Fruit fly (Drosophila melanogaster) whole organism, embryonic: ENCODE data around the gene Lerp.

Source experiments
- B-H1 ChIP-seq: fragments of 200-800 bp; sonication (Bioruptor generic); IDR thresholded peaks from 3 replicates; pipeline ENCODE4 v1.3.6; 2022; ENCODE audit warnings: missing biosample characterization, missing genetic modification characterization
- CG10147 ChIP-seq: fragments of 200-800 bp; sonication (Bioruptor generic); optimal IDR thresholded peaks from 2 replicates; lab custom pipeline; 2019; ENCODE audit warnings: missing biosample characterization, mild to moderate bottlenecking, missing genetic modification characterization, moderate library complexity
- CG10209 ChIP-seq: fragments of 200-800 bp; sonication (Bioruptor generic); optimal IDR thresholded peaks from 3 replicates; lab custom pipeline; 2017; ENCODE audit warnings: missing biosample characterization, mild to moderate bottlenecking, missing genetic modification characterization, missing genetic modification reagents
- CG10959 ChIP-seq: fragments of 200-800 bp; sonication (Bioruptor generic); IDR thresholded peaks from 2 replicates; pipeline ENCODE4 v1.3.6; 2022; ENCODE audit warnings: missing biosample characterization, missing genetic modification characterization
- CG12155 ChIP-seq: fragments of 200-800 bp; sonication (Bioruptor generic); optimal IDR thresholded peaks from 3 replicates; lab custom pipeline; 2016; ENCODE audit warnings: missing biosample characterization, missing genetic modification characterization
- CG14050 ChIP-seq: fragments of 200-800 bp; sonication (Bioruptor generic); IDR thresholded peaks from 3 replicates; pipeline ENCODE4 v1.3.6; 2022; ENCODE audit warnings: missing biosample characterization, missing genetic modification characterization
- CG15269 ChIP-seq: fragments of 200-800 bp; sonication (Bioruptor generic); optimal IDR thresholded peaks from 2 replicates; lab custom pipeline; 2018; ENCODE audit warnings: missing biosample characterization, mild to moderate bottlenecking, missing genetic modification characterization, moderate library complexity
- CG15479 ChIP-seq: fragments of 200-800 bp; sonication (Bioruptor generic); optimal IDR thresholded peaks from 3 replicates; lab custom pipeline; 2019; ENCODE audit warnings: missing biosample characterization, mild to moderate bottlenecking, missing genetic modification characterization, moderate library complexity
- CG15514 ChIP-seq: fragments of 200-800 bp; sonication (Bioruptor generic); optimal IDR thresholded peaks from 3 replicates; lab custom pipeline; 2017; ENCODE audit warnings: missing biosample characterization, missing genetic modification characterization, mild to moderate bottlenecking, moderate library complexity, missing genetic modification reagents
- CG16779 ChIP-seq: fragments of 200-800 bp; sonication (Bioruptor generic); IDR thresholded peaks from 2 replicates; pipeline ENCODE4 v1.3.6; 2022; ENCODE audit warnings: missing biosample characterization, missing genetic modification characterization
- CG16813 ChIP-seq: fragments of 200-800 bp; sonication (Bioruptor generic); IDR thresholded peaks from 3 replicates; pipeline ENCODE4 v1.3.6; 2022; ENCODE audit warnings: missing biosample characterization, missing genetic modification characterization; ENCODE audit not compliant: partially characterized antibody
- CG17802 ChIP-seq: fragments of 200-800 bp; sonication (Bioruptor generic); optimal IDR thresholded peaks from 2 replicates; lab custom pipeline; 2018; ENCODE audit warnings: missing biosample characterization, mild to moderate bottlenecking, missing genetic modification characterization, moderate library complexity
- CG18476 ChIP-seq: fragments of 200-800 bp; sonication (Bioruptor generic); optimal IDR thresholded peaks from 2 replicates; lab custom pipeline; 2016; ENCODE audit warnings: missing biosample characterization, mild to moderate bottlenecking, missing genetic modification characterization
- CG2712 ChIP-seq: fragments of 200-800 bp; optimal IDR thresholded peaks from 3 replicates; lab custom pipeline; 2019; ENCODE audit warnings: missing biosample characterization, mild to moderate bottlenecking, missing genetic modification characterization, moderate library complexity
- CG32532 ChIP-seq: fragments of 200-800 bp; sonication (Bioruptor generic); IDR thresholded peaks from 2 replicates; pipeline ENCODE4 v1.3.6; 2022; ENCODE audit warnings: missing biosample characterization, missing genetic modification characterization
- CG3281 ChIP-seq: fragments of 200-800 bp; sonication (Bioruptor generic); optimal IDR thresholded peaks from 3 replicates; lab custom pipeline; 2017; ENCODE audit warnings: missing biosample characterization, mild to moderate bottlenecking, missing genetic modification characterization
- CG3407 ChIP-seq: fragments of 200-800 bp; sonication (Bioruptor generic); optimal IDR thresholded peaks from 2 replicates; lab custom pipeline; 2018; ENCODE audit warnings: missing biosample characterization, mild to moderate bottlenecking, missing genetic modification characterization
- CG43689 ChIP-seq: fragments of 200-800 bp; sonication (Bioruptor generic); IDR thresholded peaks from 2 replicates; pipeline ENCODE4 v1.3.6; 2022; ENCODE audit warnings: missing biosample characterization, missing genetic modification characterization
- CG5180 ChIP-seq: fragments of 200-800 bp; sonication (Bioruptor generic); optimal IDR thresholded peaks from 3 replicates; lab custom pipeline; 2017; ENCODE audit warnings: missing biosample characterization, missing genetic modification characterization, mild to moderate bottlenecking, moderate library complexity, missing genetic modification reagents
- CG5953 ChIP-seq: fragments of 200-800 bp; sonication (Bioruptor generic); IDR thresholded peaks from 2 replicates; pipeline ENCODE4 v1.3.6; 2022; ENCODE audit warnings: missing biosample characterization, missing genetic modification characterization
- CG7786 ChIP-seq: fragments of 200-800 bp; sonication (Bioruptor generic); optimal IDR thresholded peaks from 2 replicates; lab custom pipeline; 2016; ENCODE audit warnings: missing biosample characterization, missing genetic modification characterization
- CG8359 ChIP-seq: fragments of 200-800 bp; sonication (Bioruptor generic); optimal IDR thresholded peaks from 2 replicates; lab custom pipeline; 2017; ENCODE audit warnings: missing biosample characterization, mild to moderate bottlenecking, missing genetic modification characterization, borderline replicate concordance
- CG8478 ChIP-seq: fragments of >200 bp; optimal IDR thresholded peaks from 2 replicates; lab custom pipeline; 2018
- D ChIP-seq, 2 experiments: fragments of 200-800 bp in 1 of 2; fragments of >200 bp in 1 of 2; sonication (Bioruptor generic) in 1 of 2; optimal IDR thresholded peaks; 2 replicates in 1 of 2; 3 replicates in 1 of 2; lab custom pipeline; 2017; ENCODE audit warnings: mild to moderate bottlenecking in 1 of 2, missing biosample characterization in 1 of 2, missing genetic modification characterization in 1 of 2, missing genetic modification reagents in 1 of 2
- E2f1 ChIP-seq: fragments of 200-800 bp; sonication (Bioruptor generic); IDR thresholded peaks from 2 replicates; pipeline ENCODE4 v1.3.6; 2022; ENCODE audit warnings: missing biosample characterization, missing genetic modification characterization
- HHEX ChIP-seq: fragments of 200-800 bp; sonication (Bioruptor generic); optimal IDR thresholded peaks from 3 replicates; lab custom pipeline; 2017; ENCODE audit warnings: missing biosample characterization, mild to moderate bottlenecking, missing genetic modification characterization, missing genetic modification reagents
- Hey ChIP-seq: fragments of 200-800 bp; sonication (Bioruptor generic); optimal IDR thresholded peaks from 3 replicates; lab custom pipeline; 2018; ENCODE audit warnings: missing biosample characterization, mild to moderate bottlenecking, missing genetic modification characterization
- HmgD ChIP-seq: fragments of 200-800 bp; sonication (Bioruptor generic); optimal IDR thresholded peaks from 3 replicates; lab custom pipeline; 2016; ENCODE audit warnings: missing biosample characterization, missing genetic modification characterization
- Hmx ChIP-seq: fragments of 200-800 bp; sonication (Bioruptor generic); optimal IDR thresholded peaks from 2 replicates; lab custom pipeline; 2016; ENCODE audit warnings: missing biosample characterization, missing genetic modification characterization
- Neu2 ChIP-seq: fragments of 200-800 bp; sonication (Bioruptor generic); optimal IDR thresholded peaks from 3 replicates; lab custom pipeline; 2016; ENCODE audit warnings: missing biosample characterization, missing genetic modification characterization, borderline replicate concordance
- Rx ChIP-seq: fragments of 200-800 bp; sonication (Bioruptor generic); IDR thresholded peaks from 2 replicates; pipeline ENCODE4 v1.3.6; 2022; ENCODE audit warnings: missing biosample characterization, missing genetic modification characterization
- Side ChIP-seq: fragments of 200-800 bp; sonication (Bioruptor generic); optimal IDR thresholded peaks from 2 replicates; lab custom pipeline; 2016; ENCODE audit warnings: missing biosample characterization, missing genetic modification characterization
- ash1 ChIP-seq: fragments of 200-800 bp; sonication (Bioruptor generic); optimal IDR thresholded peaks from 2 replicates; lab custom pipeline; 2018; ENCODE audit warnings: missing biosample characterization, mild to moderate bottlenecking, missing genetic modification characterization
- chm ChIP-seq: fragments of 200-800 bp; sonication (Bioruptor generic); IDR thresholded peaks from 2 replicates; pipeline ENCODE4 v1.3.6; 2022; ENCODE audit warnings: missing biosample characterization, missing genetic modification characterization
- ci ChIP-seq: fragments of 200-800 bp; sonication (Bioruptor generic); IDR thresholded peaks from 3 replicates; pipeline ENCODE4 v1.3.6; 2022; ENCODE audit warnings: missing biosample characterization, missing genetic modification characterization
- corto ChIP-seq: fragments of 200-800 bp; sonication (Bioruptor generic); optimal IDR thresholded peaks from 2 replicates; lab custom pipeline; 2016; ENCODE audit warnings: missing biosample characterization, mild to moderate bottlenecking, missing genetic modification characterization, moderate library complexity
- crol ChIP-seq: fragments of 200-800 bp; sonication (Bioruptor generic); IDR thresholded peaks from 2 replicates; pipeline ENCODE4 v1.3.6; 2022; ENCODE audit warnings: missing biosample characterization, missing genetic modification characterization
- eve ChIP-seq, 2 experiments: fragments of >200 bp; optimal IDR thresholded peaks; 2 replicates each; lab custom pipeline; 2017; ENCODE audit warnings: missing biosample characterization in 2 of 2, missing genetic modification characterization in 2 of 2
- eyg ChIP-seq: fragments of 200-800 bp; sonication (Bioruptor generic); optimal IDR thresholded peaks from 3 replicates; lab custom pipeline; 2016; ENCODE audit warnings: missing biosample characterization, missing genetic modification characterization
- hbn ChIP-seq: fragments of 200-800 bp; sonication (Bioruptor generic); IDR thresholded peaks from 2 replicates; pipeline ENCODE4 v1.3.6; 2022; ENCODE audit warnings: missing biosample characterization, missing genetic modification characterization; ENCODE audit not compliant: partially characterized antibody
- klu ChIP-seq: fragments of 200-800 bp; sonication (Bioruptor generic); IDR thresholded peaks from 2 replicates; pipeline ENCODE4 v1.3.6; 2022; ENCODE audit warnings: missing biosample characterization, missing genetic modification characterization
- nau ChIP-seq: fragments of 200-800 bp; sonication (Bioruptor generic); optimal IDR thresholded peaks from 3 replicates; lab custom pipeline; 2017; ENCODE audit warnings: missing biosample characterization, mild to moderate bottlenecking, missing genetic modification characterization, missing genetic modification reagents
- p53 ChIP-seq: fragments of 200-800 bp; sonication (Bioruptor generic); optimal IDR thresholded peaks from 2 replicates; lab custom pipeline; 2016; ENCODE audit warnings: missing biosample characterization, missing genetic modification characterization
- pita ChIP-seq: fragments of 200-800 bp; sonication (Bioruptor generic); optimal IDR thresholded peaks from 2 replicates; lab custom pipeline; 2017; ENCODE audit warnings: missing biosample characterization, mild to moderate bottlenecking, missing genetic modification characterization
- ranshi ChIP-seq: fragments of 200-800 bp; sonication (Bioruptor generic); IDR thresholded peaks from 2 replicates; pipeline ENCODE4 v1.3.6; 2022; ENCODE audit warnings: missing biosample characterization, missing genetic modification characterization
- sna ChIP-seq: fragments of 200-800 bp; sonication (Bioruptor generic); IDR thresholded peaks from 2 replicates; pipeline ENCODE4 v1.3.6; 2022; ENCODE audit warnings: missing biosample characterization, missing genetic modification characterization; ENCODE audit not compliant: partially characterized antibody
- tin ChIP-seq: fragments of 200-800 bp; sonication (Bioruptor generic); optimal IDR thresholded peaks from 3 replicates; lab custom pipeline; 2016; ENCODE audit warnings: missing biosample characterization, missing genetic modification characterization
- unpg ChIP-seq: fragments of 200-800 bp; sonication (Bioruptor generic); optimal IDR thresholded peaks from 3 replicates; lab custom pipeline; 2018; ENCODE audit warnings: missing biosample characterization, mild to moderate bottlenecking, missing genetic modification characterization, moderate library complexity

Lerp gene

DNA sequence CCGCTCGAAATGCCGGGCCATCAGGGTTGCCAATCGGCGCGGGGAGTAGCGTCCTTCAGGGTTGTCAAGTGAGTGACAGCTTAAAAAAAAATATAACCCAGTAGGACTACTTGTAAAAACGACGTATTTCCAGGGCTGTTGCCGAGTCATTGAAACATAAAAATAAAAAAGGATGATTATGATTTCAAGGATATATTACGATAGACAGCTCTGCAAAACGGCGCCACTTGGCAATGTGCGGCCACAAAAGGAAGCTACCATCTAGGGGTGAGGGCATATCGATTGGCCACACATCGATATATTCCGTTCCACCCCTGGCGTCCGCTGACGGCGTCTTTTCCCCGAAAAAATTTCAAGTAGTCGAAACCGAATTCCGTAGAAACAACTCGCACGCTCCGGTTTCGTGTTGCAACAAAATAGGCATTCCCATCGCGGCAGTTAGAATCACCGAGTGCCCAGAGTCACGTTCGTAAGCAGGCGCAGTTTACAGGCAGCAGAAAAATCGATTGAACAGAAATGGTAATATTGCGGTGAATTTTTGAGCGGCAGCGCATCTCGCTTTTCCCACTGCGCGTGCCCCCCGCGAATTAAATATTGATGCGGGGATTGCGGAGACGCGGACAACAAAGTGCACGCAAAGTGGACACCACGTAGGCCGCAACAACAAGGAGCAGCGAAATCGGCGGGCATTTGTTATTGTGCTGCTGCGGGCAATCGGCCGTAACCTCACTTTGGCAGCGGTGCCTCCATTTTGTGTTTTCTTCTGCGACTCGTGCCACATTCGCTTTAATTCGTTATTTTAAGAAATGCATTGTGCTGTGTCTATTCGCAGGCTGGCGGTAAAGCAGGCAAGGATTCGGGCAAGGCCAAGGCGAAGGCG is 3.9 kb upstream of the Lerp start, which contains the start of the genes ball and His2Av:
Gene ball, minus strand, starts transcription at position 231 of the 880 bp plus-strand sequence.
Gene His2Av, plus strand, starts transcription at position 353 of the 880 bp plus-strand sequence.
- TF ChIP-seq Neu2 (GFP tag; lab: Kevin White, UChicago) (peak; percentile 53), CG15479 (no peak), CG10209 (GFP tag; lab: Kevin White, UChicago) (peak; percentile 77), sna (GFP tag; lab: Robert Waterston, UW) (peak; percentile 92), CG8478 (lab: Kevin White, UChicago) (no peak), ash1 (peak; percentile 24), CG3407 (GFP tag; lab: Kevin White, UChicago) (peak; percentile 52), CG16813 (GFP tag; lab: Robert Waterston, UW) (peak; percentile 93), hbn (GFP tag; lab: Robert Waterston, UW) (peak; percentile 87), CG17802 (peak; percentile 57), CG7786 (GFP tag; lab: Kevin White, UChicago) (peak; percentile 89), CG12155 (GFP tag; lab: Kevin White, UChicago) (peak; percentile 80), ci (GFP tag; lab: Robert Waterston, UW) (peak; percentile 89), HHEX (GFP tag; lab: Kevin White, UChicago) (peak; percentile 64), Hey (tag; lab: Kevin White, UChicago) (peak; percentile 38), CG3281 (GFP tag; lab: Kevin White, UChicago) (peak; percentile 70), CG16779 (GFP tag; lab: Robert Waterston, UW) (no peak), Rx (GFP tag; lab: Robert Waterston, UW) (peak; percentile 70), D (optimal IDR thresholded peaks at IDR 0.05; lab: Kevin White, UChicago) (peak; percentile 24), D (GFP tag; optimal IDR thresholded peaks at IDR 0.05; lab: Kevin White, UChicago) (peak; percentile 51), CG5180 (GFP tag; lab: Kevin White, UChicago) (peak; percentile 44), eve (GFP tag; optimal IDR thresholded peaks at IDR 0.05; lab: Kevin White, UChicago) (no peak), eyg (peak; percentile 76), Side (peak; percentile 91), CG14050 (GFP tag; lab: Robert Waterston, UW) (peak; percentile 55), pita (GFP tag; lab: Kevin White, UChicago) (no peak), HmgD (peak; percentile 65), corto (GFP tag; lab: Kevin White, UChicago) (no peak), p53 (GFP tag; lab: Kevin White, UChicago) (peak; percentile 82), crol (peak; percentile 38), Hmx (GFP tag; lab: Kevin White, UChicago) (peak; percentile 27), CG43689 (peak; percentile 78), chm (peak; percentile 83), B-H1 (GFP tag; lab: Robert Waterston, UW) (peak; percentile 66; the same call in 2 of the 3 replicates), tin (peak; percentile 87), CG10147 (GFP tag; lab: Kevin White, UChicago) (peak; percentile 70), nau (GFP tag; lab: Kevin White, UChicago) (peak; percentile 59), E2f1 (GFP tag; lab: Robert Waterston, UW) (peak; percentile 83), CG10959 (GFP tag; lab: Robert Waterston, UW) (peak; percentile 73), CG2712 (tag; lab: Kevin White, UChicago) (peak; percentile 83), CG15514 (GFP tag; lab: Kevin White, UChicago) (peak; percentile 88), CG8359 (GFP tag; lab: Kevin White, UChicago) (no peak), CG18476 (GFP tag; lab: Kevin White, UChicago) (peak; percentile 71), CG5953 (GFP tag; lab: Robert Waterston, UW) (peak; percentile 60; the same call in 1 of the 2 replicates), ranshi (peak; percentile 74), klu (GFP tag; lab: Robert Waterston, UW) (peak; percentile 72), unpg (peak; percentile 83), CG15269 (peak; percentile 82), CG32532 (GFP tag; lab: Robert Waterston, UW) (peak; percentile 91)
